Fruit fly (Drosophila melanogaster) whole organism, embryonic: Measurements from ENCODE around the gene CG3184.

ENCODE experiments used
- Bgb ChIP-seq: fragments of 200-800 bp; sonication (Bioruptor generic); IDR thresholded peaks from 2 replicates; pipeline ENCODE4 v1.3.6; 2022; ENCODE audit warnings: missing biosample characterization, missing genetic modification characterization; ENCODE audit not compliant: partially characterized antibody
- C15 ChIP-seq: fragments of 200-800 bp; sonication (Bioruptor generic); IDR thresholded peaks from 3 replicates; pipeline ENCODE4 v1.3.6; 2022; ENCODE audit warnings: missing biosample characterization, missing genetic modification characterization
- CG10366 ChIP-seq: fragments of 200-800 bp; sonication (Bioruptor generic); IDR thresholded peaks from 2 replicates; pipeline ENCODE4 v1.3.6; 2022; ENCODE audit warnings: missing biosample characterization, missing genetic modification characterization
- CG12299 ChIP-seq: fragments of 200-800 bp; sonication (Bioruptor generic); optimal IDR thresholded peaks from 2 replicates; lab custom pipeline; 2018; ENCODE audit warnings: missing biosample characterization, mild to moderate bottlenecking, missing genetic modification characterization
- CG13775 ChIP-seq: fragments of 200-800 bp; sonication (Bioruptor generic); optimal IDR thresholded peaks from 3 replicates; lab custom pipeline; 2017; ENCODE audit warnings: missing biosample characterization, mild to moderate bottlenecking, missing genetic modification characterization
- CG17829 ChIP-seq: fragments of 200-800 bp; optimal IDR thresholded peaks from 2 replicates; lab custom pipeline; 2019; ENCODE audit warnings: missing biosample characterization, mild to moderate bottlenecking, missing genetic modification characterization, moderate library complexity
- CG17912 ChIP-seq: fragments of 200-800 bp; sonication (Bioruptor generic); optimal IDR thresholded peaks from 2 replicates; lab custom pipeline; 2018; ENCODE audit warnings: missing biosample characterization, mild to moderate bottlenecking, missing genetic modification characterization
- CG18619 ChIP-seq: fragments of 200-800 bp; sonication (Bioruptor generic); optimal IDR thresholded peaks from 3 replicates; lab custom pipeline; 2017; ENCODE audit warnings: missing biosample characterization, mild to moderate bottlenecking, missing genetic modification characterization
- CG31365 ChIP-seq: fragments of 200-800 bp; sonication (Bioruptor generic); optimal IDR thresholded peaks from 2 replicates; lab custom pipeline; 2018; ENCODE audit warnings: missing biosample characterization, mild to moderate bottlenecking, missing genetic modification characterization
- CG31388 ChIP-seq: fragments of 200-800 bp; sonication (Bioruptor generic); optimal IDR thresholded peaks from 2 replicates; lab custom pipeline; 2016; ENCODE audit warnings: missing biosample characterization, missing genetic modification characterization
- CG3163 ChIP-seq: fragments of 200-800 bp; sonication (Bioruptor generic); optimal IDR thresholded peaks from 3 replicates; lab custom pipeline; 2016; ENCODE audit warnings: missing biosample characterization, missing genetic modification characterization
- CG32532 ChIP-seq: fragments of 200-800 bp; sonication (Bioruptor generic); IDR thresholded peaks from 2 replicates; pipeline ENCODE4 v1.3.6; 2022; ENCODE audit warnings: missing biosample characterization, missing genetic modification characterization
- CG32772 ChIP-seq: fragments of 200-800 bp; sonication (Bioruptor generic); IDR thresholded peaks from 2 replicates; pipeline ENCODE4 v1.3.6; 2022; ENCODE audit warnings: missing biosample characterization, missing genetic modification characterization
- CG4360 ChIP-seq: fragments of 200-800 bp; sonication (Bioruptor generic); IDR thresholded peaks from 2 replicates; pipeline ENCODE4 v1.3.6; 2022; ENCODE audit warnings: missing biosample characterization, missing genetic modification characterization
- CG4617 ChIP-seq: fragments of 200-800 bp; sonication (Bioruptor generic); optimal IDR thresholded peaks from 3 replicates; lab custom pipeline; 2016; ENCODE audit warnings: missing biosample characterization, missing genetic modification characterization, borderline replicate concordance
- CG7786 ChIP-seq: fragments of 200-800 bp; sonication (Bioruptor generic); optimal IDR thresholded peaks from 2 replicates; lab custom pipeline; 2016; ENCODE audit warnings: missing biosample characterization, missing genetic modification characterization
- CG8944 ChIP-seq: fragments of 200-800 bp; sonication (Bioruptor generic); optimal IDR thresholded peaks from 3 replicates; lab custom pipeline; 2016; ENCODE audit warnings: missing biosample characterization, missing genetic modification characterization
- CkIIα-i1 ChIP-seq: fragments of 200-800 bp; sonication (Bioruptor generic); IDR thresholded peaks from 2 replicates; pipeline ENCODE4 v1.3.6; 2022; ENCODE audit warnings: missing biosample characterization, missing genetic modification characterization
- D19A ChIP-seq: fragments of 200-800 bp; optimal IDR thresholded peaks from 3 replicates; lab custom pipeline; 2019; ENCODE audit warnings: missing biosample characterization, mild to moderate bottlenecking, missing genetic modification characterization, moderate library complexity
- Eip74EF ChIP-seq, 2 experiments: fragments of 200-800 bp in 1 of 2; fragments of >200 bp in 1 of 2; sonication (Bioruptor generic) in 1 of 2; optimal IDR thresholded peaks; 2 replicates each; lab custom pipeline; 2017 to 2019; ENCODE audit warnings: missing biosample characterization in 2 of 2, missing genetic modification characterization in 2 of 2, mild to moderate bottlenecking in 1 of 2, moderate library complexity in 1 of 2
- GATAe ChIP-seq: fragments of 200-800 bp; sonication (Bioruptor generic); conservative IDR thresholded peaks from 2 replicates; pipeline ENCODE4 v1.3.6; 2022; ENCODE audit warnings: missing biosample characterization, missing genetic modification characterization
- Med ChIP-seq: fragments of 200-800 bp; sonication (Bioruptor generic); peaks from one replicate; lab custom pipeline; 2016; ENCODE audit warnings: missing biosample characterization, missing genetic modification characterization, mild to moderate bottlenecking, inconsistent platforms, moderate library complexity
- Neu2 ChIP-seq: fragments of 200-800 bp; sonication (Bioruptor generic); optimal IDR thresholded peaks from 3 replicates; lab custom pipeline; 2016; ENCODE audit warnings: missing biosample characterization, missing genetic modification characterization, borderline replicate concordance
- Oaz ChIP-seq: fragments of 200-800 bp; sonication (Bioruptor generic); IDR thresholded peaks from 2 replicates; pipeline ENCODE4 v1.3.6; 2022; ENCODE audit warnings: missing biosample characterization, missing genetic modification characterization
- Opbp ChIP-seq: fragments of 200-800 bp; sonication (Bioruptor generic); IDR thresholded peaks from 3 replicates; pipeline ENCODE4 v1.3.6; 2022; ENCODE audit warnings: missing biosample characterization, missing genetic modification characterization; ENCODE audit not compliant: partially characterized antibody
- Rfx ChIP-seq: fragments of 200-800 bp; sonication (Bioruptor generic); IDR thresholded peaks from 2 replicates; pipeline ENCODE4 v1.3.6; 2022; ENCODE audit warnings: missing biosample characterization, missing genetic modification characterization
- Side ChIP-seq: fragments of 200-800 bp; sonication (Bioruptor generic); optimal IDR thresholded peaks from 2 replicates; lab custom pipeline; 2016; ENCODE audit warnings: missing biosample characterization, missing genetic modification characterization
- TFAM ChIP-seq: fragments of 200-800 bp; sonication (Bioruptor generic); optimal IDR thresholded peaks from 2 replicates; lab custom pipeline; 2017; ENCODE audit warnings: missing biosample characterization, missing genetic modification characterization, inconsistent platforms
- abd-A ChIP-seq: fragments of 200-800 bp; sonication (Bioruptor generic); optimal IDR thresholded peaks from 3 replicates; lab custom pipeline; 2019; ENCODE audit warnings: missing biosample characterization, mild to moderate bottlenecking, missing genetic modification characterization, moderate library complexity
- ara ChIP-seq: fragments of 200-800 bp; sonication (Bioruptor generic); IDR thresholded peaks from 2 replicates; pipeline ENCODE4 v1.3.6; 2022; ENCODE audit warnings: missing biosample characterization, missing genetic modification characterization
- ase ChIP-seq: fragments of 200-800 bp; sonication (Bioruptor generic); IDR thresholded peaks from 3 replicates; pipeline ENCODE4 v1.3.6; 2022; ENCODE audit warnings: missing biosample characterization, missing genetic modification characterization
- bbx ChIP-seq: fragments of 200-800 bp; sonication (Bioruptor generic); IDR thresholded peaks from 2 replicates; pipeline ENCODE4 v1.3.6; 2022; ENCODE audit warnings: missing biosample characterization, missing genetic modification characterization; ENCODE audit not compliant: partially characterized antibody
- br ChIP-seq: fragments of >200 bp; optimal IDR thresholded peaks from 2 replicates; lab custom pipeline; 2017
- chif ChIP-seq, 2 experiments: fragments of 200-800 bp; sonication (Bioruptor generic); optimal IDR thresholded peaks; 3 replicates each; lab custom pipeline; 2016; ENCODE audit warnings: missing biosample characterization in 2 of 2, missing genetic modification characterization in 2 of 2
- dmrt11E ChIP-seq: fragments of 200-800 bp; sonication (Bioruptor generic); optimal IDR thresholded peaks from 3 replicates; lab custom pipeline; 2018; ENCODE audit warnings: missing biosample characterization, mild to moderate bottlenecking, missing genetic modification characterization, moderate library complexity
- en ChIP-seq: fragments of 200-800 bp; sonication (Bioruptor generic); optimal IDR thresholded peaks from 2 replicates; lab custom pipeline; 2016; ENCODE audit warnings: missing biosample characterization, missing genetic modification characterization
- eve ChIP-seq, 2 experiments: fragments of >200 bp; optimal IDR thresholded peaks; 2 replicates each; lab custom pipeline; 2017; ENCODE audit warnings: missing biosample characterization in 2 of 2, missing genetic modification characterization in 2 of 2
- fd96Cb ChIP-seq: fragments of 200-800 bp; sonication (Bioruptor generic); optimal IDR thresholded peaks from 2 replicates; lab custom pipeline; 2018; ENCODE audit warnings: missing biosample characterization, mild to moderate bottlenecking, missing genetic modification characterization, moderate library complexity
- insv ChIP-seq, 2 experiments: fragments of 200-800 bp; sonication (Bioruptor generic); optimal IDR thresholded peaks; 3 replicates each; lab custom pipeline; 2016 to 2018; ENCODE audit warnings: missing biosample characterization in 2 of 2, missing genetic modification characterization in 2 of 2
- kah ChIP-seq: fragments of 200-800 bp; sonication (Bioruptor generic); optimal IDR thresholded peaks from 2 replicates; lab custom pipeline; 2018; ENCODE audit warnings: missing biosample characterization, mild to moderate bottlenecking, missing genetic modification characterization
- kni ChIP-seq: fragments of 200-800 bp; sonication (Bioruptor generic); optimal IDR thresholded peaks from 3 replicates; lab custom pipeline; 2017; ENCODE audit warnings: mild to moderate bottlenecking, missing biosample characterization, missing genetic modification reagents, missing genetic modification characterization
- lbe ChIP-seq: fragments of 200-800 bp; sonication (Bioruptor generic); optimal IDR thresholded peaks from 2 replicates; lab custom pipeline; 2016; ENCODE audit warnings: missing biosample characterization, mild to moderate bottlenecking, missing genetic modification characterization
- mld ChIP-seq: fragments of 200-800 bp; sonication (Bioruptor generic); IDR thresholded peaks from 3 replicates; pipeline ENCODE4 v1.3.6; 2022; ENCODE audit warnings: missing biosample characterization, missing genetic modification characterization; ENCODE audit not compliant: partially characterized antibody
- nom ChIP-seq: fragments of 200-800 bp; sonication (Bioruptor generic); optimal IDR thresholded peaks from 2 replicates; lab custom pipeline; 2017; ENCODE audit warnings: missing biosample characterization, missing genetic modification characterization, mild to moderate bottlenecking, moderate library complexity, missing genetic modification reagents
- repo ChIP-seq: fragments of 200-800 bp; sonication (Bioruptor generic); optimal IDR thresholded peaks from 2 replicates; lab custom pipeline; 2016; ENCODE audit warnings: missing biosample characterization, missing genetic modification characterization
- run ChIP-seq: fragments of 200-800 bp; sonication (Bioruptor generic); optimal IDR thresholded peaks from 3 replicates; lab custom pipeline; 2018; ENCODE audit warnings: missing biosample characterization, mild to moderate bottlenecking, missing genetic modification characterization
- shn ChIP-seq: fragments of 200-800 bp; sonication (Bioruptor generic); optimal IDR thresholded peaks from 3 replicates; lab custom pipeline; 2016; ENCODE audit warnings: missing biosample characterization, missing genetic modification characterization
- sisA ChIP-seq: fragments of 200-800 bp; sonication (Bioruptor generic); IDR thresholded peaks from 2 replicates; pipeline ENCODE4 v1.3.6; 2022; ENCODE audit warnings: missing biosample characterization, missing genetic modification characterization
- sob ChIP-seq: fragments of 200-800 bp; sonication (Bioruptor generic); IDR thresholded peaks from 2 replicates; pipeline ENCODE4 v1.3.6; 2022; ENCODE audit warnings: missing biosample characterization, missing genetic modification characterization
- toy ChIP-seq: fragments of 200-800 bp; sonication (Bioruptor generic); IDR thresholded peaks from 2 replicates; pipeline ENCODE4 v1.3.6; 2022; ENCODE audit warnings: missing biosample characterization, missing genetic modification characterization
- zfh2 ChIP-seq: fragments of 200-800 bp; sonication (Bioruptor generic); optimal IDR thresholded peaks from 2 replicates; lab custom pipeline; 2016; ENCODE audit warnings: missing biosample characterization, missing genetic modification characterization

Gene CG3184

DNA sequence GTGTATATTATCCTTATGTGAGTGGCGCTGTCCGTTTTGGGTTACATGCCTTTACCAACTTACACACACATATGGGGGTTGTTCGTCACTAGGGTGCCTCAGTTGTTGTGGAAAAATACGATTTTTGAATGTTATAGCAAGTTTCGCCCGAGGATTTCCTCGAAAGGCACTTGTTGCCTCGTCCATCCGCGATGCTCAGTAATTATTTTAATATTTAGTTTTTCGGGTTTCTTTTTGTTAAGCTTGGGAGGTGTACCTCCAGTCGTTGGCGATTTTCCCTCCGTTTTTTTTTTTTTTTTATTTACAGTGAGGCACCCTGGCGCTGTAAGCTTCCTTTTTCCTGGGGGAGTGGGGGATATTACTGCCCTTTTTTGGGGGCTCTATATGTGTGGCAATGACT is 7.9 kb upstream of the CG3184 start (continued):
- TF ChIP-seq ara (GFP tag; lab: Robert Waterston, UW): peak; percentile 65; the same call in 1 of the 2 replicates
- no peak for TF ChIP-seq Neu2 (GFP tag; lab: Kevin White, UChicago)
- TF ChIP-seq Eip74EF (GFP tag; optimal IDR thresholded peaks at IDR 0.05; lab: Kevin White, UChicago): peak in 1 of 2 experiments; percentile 58
- TF ChIP-seq Side (GFP tag; lab: Kevin White, UChicago): peak; percentile 58
- TF ChIP-seq Opbp: no peak
- TF ChIP-seq CG31365 (tag; lab: Kevin White, UChicago): no peak
- TF ChIP-seq kni (GFP tag; lab: Kevin White, UChicago): peak; percentile 5
- peak; percentile 18 for TF ChIP-seq CG3163 (GFP tag; lab: Kevin White, UChicago)
- peak; percentile 15 for TF ChIP-seq fd96Cb (tag; lab: Kevin White, UChicago)
- peak; percentile 79 for TF ChIP-seq nom (GFP tag; lab: Kevin White, UChicago)
- TF ChIP-seq Med (GFP tag; lab: Kevin White, UChicago): peak; percentile 86
- TF ChIP-seq CG13775: peak; percentile 69
- no peak for TF ChIP-seq CG4617 (GFP tag; lab: Kevin White, UChicago)
- peak; percentile 45 for TF ChIP-seq run (tag; lab: Kevin White, UChicago)
- no peak for TF ChIP-seq CG17912 (GFP tag; lab: Kevin White, UChicago)
- peak; percentile 25; the same call in 1 of the 2 replicates for TF ChIP-seq sisA (GFP tag; lab: Robert Waterston, UW)
- peak; percentile 34 for TF ChIP-seq dmrt11E (tag; lab: Kevin White, UChicago)
- TF ChIP-seq CG10366 (GFP tag; lab: Robert Waterston, UW): peak; percentile 64
- TF ChIP-seq TFAM (GFP tag; lab: Kevin White, UChicago): no peak
- peak; percentile 54 for TF ChIP-seq zfh2 (GFP tag; lab: Kevin White, UChicago)
- TF ChIP-seq CG7786 (GFP tag; lab: Kevin White, UChicago): peak; percentile 52
- peak; percentile 66 for TF ChIP-seq CG12299 (tag; lab: Kevin White, UChicago)
- TF ChIP-seq abd-A (tag; lab: Kevin White, UChicago): peak; percentile 61
- TF ChIP-seq CG32772 (GFP tag; lab: Robert Waterston, UW): peak; percentile 54
- peak; percentile 68 for TF ChIP-seq Rfx
- no peak for TF ChIP-seq toy (GFP tag; lab: Robert Waterston, UW)
- no peak for TF ChIP-seq eve (GFP tag; optimal IDR thresholded peaks at IDR 0.05; lab: Kevin White, UChicago)
- TF ChIP-seq insv (GFP tag; optimal IDR thresholded peaks at IDR 0.05; lab: Kevin White, UChicago): peak in 1 of 2 experiments; percentile 31
- TF ChIP-seq CG31388 (GFP tag; lab: Kevin White, UChicago): no peak
- peak; percentile 32; the same call in 1 of the 2 replicates for TF ChIP-seq Oaz (GFP tag; lab: Robert Waterston, UW)
- peak; percentile 52 for TF ChIP-seq D19A (tag; lab: Kevin White, UChicago)
- no peak for TF ChIP-seq repo
- peak; percentile 41 to 59 for TF ChIP-seq chif (GFP tag; optimal IDR thresholded peaks at IDR 0.05; lab: Kevin White, UChicago)
- peak; percentile 10 for TF ChIP-seq shn
- peak; percentile 58 for TF ChIP-seq CG18619 (GFP tag; lab: Kevin White, UChicago)
- no peak for TF ChIP-seq GATAe (GFP tag; lab: Robert Waterston, UW)
- TF ChIP-seq lbe (GFP tag; lab: Kevin White, UChicago): peak; percentile 7
- TF ChIP-seq kah (GFP tag; lab: Kevin White, UChicago): peak; percentile 10
- TF ChIP-seq en (GFP tag; lab: Kevin White, UChicago): peak; percentile 9
- no peak for TF ChIP-seq br (lab: Kevin White, UChicago)
- no peak for TF ChIP-seq bbx (GFP tag; lab: Robert Waterston, UW)
- TF ChIP-seq mld (GFP tag; lab: Robert Waterston, UW): no peak
- TF ChIP-seq CG32532 (GFP tag; lab: Robert Waterston, UW): peak; percentile 72; the same call in 1 of the 2 replicates
- TF ChIP-seq ase (GFP tag; lab: Robert Waterston, UW): peak; percentile 50; the same call in 1 of the 3 replicates
- no peak for TF ChIP-seq CkIIα-i1 (GFP tag; lab: Robert Waterston, UW)
- TF ChIP-seq sob (GFP tag; lab: Robert Waterston, UW): peak; percentile 54; the same call in 1 of the 2 replicates
- TF ChIP-seq CG8944 (GFP tag; lab: Kevin White, UChicago): no peak
- peak; percentile 53 for TF ChIP-seq CG17829 (tag; lab: Kevin White, UChicago)
- no peak for TF ChIP-seq CG4360 (GFP tag; lab: Robert Waterston, UW)
- TF ChIP-seq C15 (GFP tag; lab: Robert Waterston, UW): no peak
- no peak for TF ChIP-seq Bgb (GFP tag; lab: Robert Waterston, UW)
